Worm (Caenorhabditis elegans) whole organism, late embryonic: ENCODE data around the gene ref-1.

Source experiments
- dmd-4 ChIP-seq: sonication (generic microtip); optimal IDR thresholded peaks from 2 replicates; lab custom pipeline; 2016; ENCODE audit warnings: borderline replicate concordance, missing genetic modification characterization, missing compliant biosample characterization
- lin-11 ChIP-seq: fragments of 200-800 bp; sonication (Bioruptor generic); optimal IDR thresholded peaks from 2 replicates; lab custom pipeline; 2018; ENCODE audit warnings: mild to moderate bottlenecking, missing genetic modification characterization, missing compliant biosample characterization
- zip-5 ChIP-seq: sonication (generic microtip); optimal IDR thresholded peaks from 2 replicates; lab custom pipeline; 2016; ENCODE audit warnings: missing genetic modification characterization, missing compliant biosample characterization

DNA sequence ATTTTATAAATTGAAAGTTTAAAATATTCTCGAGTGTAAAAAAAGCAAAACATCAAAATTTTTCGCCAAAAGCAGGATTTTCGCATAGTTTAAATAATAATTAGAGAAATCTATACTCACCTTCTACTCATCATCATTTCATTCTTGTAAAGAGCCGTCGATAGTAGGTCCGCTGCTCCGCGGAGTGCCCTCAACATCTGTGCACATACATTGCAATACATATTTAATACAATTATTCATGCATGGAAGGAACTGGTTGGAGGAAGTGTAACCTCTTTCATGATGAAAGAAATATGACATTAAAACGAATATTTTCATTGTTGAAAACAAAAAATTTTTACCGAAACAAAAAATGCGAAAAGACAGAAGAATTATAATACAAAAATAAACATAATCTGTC lies 24.0 kb downstream of the ref-1 start, which contains the start of gene mrps-14:
- no peak for TF ChIP-seq zip-5 (tag; lab: Kevin White, UChicago)
- TF ChIP-seq dmd-4, result no peak
- no peak for TF ChIP-seq lin-11 (tag; lab: Kevin White, UChicago)
